Worm (Caenorhabditis elegans): Measurements from ENCODE around the gene mnk-1.

Gene mnk-1

ce11 chrII:10558962-10559415 lies 4.1 kb upstream of the mnk-1 start (continued):
- TF ChIP-seq ets-5 (GFP tag; IDR thresholded peaks at IDR 0.05), result no peak
- TF ChIP-seq lin-39 (tag; optimal IDR thresholded peaks at IDR 0.05), result peak; percentile 64
- no peak for TF ChIP-seq C34B4.2 (tag; optimal IDR thresholded peaks at IDR 0.05)
- TF ChIP-seq lir-3 (tag; optimal IDR thresholded peaks at IDR 0.05; ENCODE audit: poor library complexity), result peak; percentile 78
- TF ChIP-seq mdl-1 (tag; optimal IDR thresholded peaks at IDR 0.05), result peak in 1 of 2 experiments; percentile 97
- peak; percentile 87 for TF ChIP-seq nhr-19 (GFP tag; conservative IDR thresholded peaks at IDR 0.05)
- TF ChIP-seq jun-1 (tag; optimal IDR thresholded peaks at IDR 0.05), result peak; percentile 43
- TF ChIP-seq aly-2 (tag; optimal IDR thresholded peaks at IDR 0.05), result no peak
- peak; percentile 97 for TF ChIP-seq lin-14 (GFP tag; optimal IDR thresholded peaks at IDR 0.05)
- peak; percentile 78 for TF ChIP-seq C16A3.4 (tag; optimal IDR thresholded peaks at IDR 0.05)
- peak in 2 of 6 experiments; percentile 45 to 52 for TF ChIP-seq elt-3 (tag; optimal IDR thresholded peaks at IDR 0.05)
- peak; percentile 87 for TF ChIP-seq aha-1 (tag; optimal IDR thresholded peaks at IDR 0.05)
- peak; percentile 70 for TF ChIP-seq dsc-1 (tag; optimal IDR thresholded peaks at IDR 0.05)
- no peak for TF ChIP-seq ces-1 (GFP tag; optimal IDR thresholded peaks at IDR 0.05)
- TF ChIP-seq blmp-1 (tag; optimal IDR thresholded peaks at IDR 0.05), result peak; percentile 77
- TF ChIP-seq ama-1 (optimal IDR thresholded peaks at IDR 0.05), result peak; percentile 58
- TF ChIP-seq elt-2 (tag; optimal IDR thresholded peaks at IDR 0.05), result peak; percentile 25
- no peak for TF ChIP-seq fkh-4 (tag; optimal IDR thresholded peaks at IDR 0.05; ENCODE audit: borderline replicate concordance)
- no peak for TF ChIP-seq mef-2 (tag; optimal IDR thresholded peaks at IDR 0.05)
- TF ChIP-seq efl-1 (optimal IDR thresholded peaks at IDR 0.05), result peak; percentile 44 to 58
- peak; percentile 57 to 95 for TF ChIP-seq efl-1 (GFP tag; optimal IDR thresholded peaks at IDR 0.05 in 1 of 2)
- no peak for TF ChIP-seq nhr-77 (tag; optimal IDR thresholded peaks at IDR 0.05)
- TF ChIP-seq efl-3 (GFP tag; optimal IDR thresholded peaks at IDR 0.05), result peak; percentile 69
- TF ChIP-seq pag-3 (tag; optimal IDR thresholded peaks at IDR 0.05; ENCODE audit: borderline replicate concordance, insufficient read depth), result no peak
- TF ChIP-seq ceh-8 (GFP tag; optimal IDR thresholded peaks at IDR 0.05), result no peak
- peak; percentile 31 for TF ChIP-seq unc-130 (tag; optimal IDR thresholded peaks at IDR 0.05)
- TF ChIP-seq unc-62 (GFP tag; optimal IDR thresholded peaks at IDR 0.05), result no peak
- TF ChIP-seq nhr-90 (tag; optimal IDR thresholded peaks at IDR 0.05; ENCODE audit: poor library complexity), result peak; percentile 79
- TF ChIP-seq irx-1 (tag; optimal IDR thresholded peaks at IDR 0.05), result peak; percentile 78
- peak; percentile 45 for TF ChIP-seq grh-1 (GFP tag; IDR thresholded peaks at IDR 0.05)
- peak; percentile 51 for TF ChIP-seq sup-37 (GFP tag; optimal IDR thresholded peaks at IDR 0.05)

ce11 chrII:10558345-10558744 lies 3.5 kb upstream of the mnk-1 start:
- TF ChIP-seq nhr-19 (GFP tag; conservative IDR thresholded peaks at IDR 0.05), result peak; percentile 34; the same call in 1 of the 2 replicates
- peak; percentile 45 for TF ChIP-seq lir-3 (tag; optimal IDR thresholded peaks at IDR 0.05; ENCODE audit: poor library complexity)
- TF ChIP-seq nhr-77 (tag; optimal IDR thresholded peaks at IDR 0.05), result no peak
- no peak for TF ChIP-seq ets-5 (GFP tag; IDR thresholded peaks at IDR 0.05)
- TF ChIP-seq mep-1 (tag; optimal IDR thresholded peaks at IDR 0.05), result peak; percentile 18
- peak; percentile 1 for TF ChIP-seq nhr-11 (tag; optimal IDR thresholded peaks at IDR 0.05)
- no peak for TF ChIP-seq egl-13 (tag; optimal IDR thresholded peaks at IDR 0.05)
- no peak for TF ChIP-seq snpc-4 (tag; optimal IDR thresholded peaks at IDR 0.05)
- peak; percentile 37 for TF ChIP-seq nhr-71 (tag; optimal IDR thresholded peaks at IDR 0.05)
- no peak for TF ChIP-seq nhr-28 (tag; optimal IDR thresholded peaks at IDR 0.05)
- TF ChIP-seq grh-1 (GFP tag; IDR thresholded peaks at IDR 0.05), result no peak
- TF ChIP-seq snu-23 (GFP tag; optimal IDR thresholded peaks at IDR 0.05), result no peak
- peak; percentile 41 to 43 for TF ChIP-seq lsy-2 (tag; optimal IDR thresholded peaks at IDR 0.05)
- peak in 1 of 2 experiments; percentile 3 for TF ChIP-seq efl-1 (optimal IDR thresholded peaks at IDR 0.05)
- peak in 1 of 2 experiments; percentile 89 for TF ChIP-seq efl-1 (GFP tag; optimal IDR thresholded peaks at IDR 0.05 in 1 of 2)
- TF ChIP-seq tbx-2 (tag; optimal IDR thresholded peaks at IDR 0.05), result no peak
- TF ChIP-seq nhr-47 (tag; optimal IDR thresholded peaks at IDR 0.05), result no peak
- TF ChIP-seq mab-9 (GFP tag; IDR thresholded peaks at IDR 0.05), result no peak
- no peak for TF ChIP-seq aly-2 (tag; optimal IDR thresholded peaks at IDR 0.05)
- no peak for TF ChIP-seq pqm-1 (tag; optimal IDR thresholded peaks at IDR 0.05)
- TF ChIP-seq fkh-10 (GFP tag; optimal IDR thresholded peaks at IDR 0.05), result no peak
- peak; percentile 85 for TF ChIP-seq rnt-1 (tag; optimal IDR thresholded peaks at IDR 0.05)
- peak in 1 of 3 experiments; percentile 2 for TF ChIP-seq dpl-1 (GFP tag; optimal IDR thresholded peaks at IDR 0.05)
- TF ChIP-seq unc-130 (tag; optimal IDR thresholded peaks at IDR 0.05), result peak; percentile 65
- TF ChIP-seq lin-14 (GFP tag; optimal IDR thresholded peaks at IDR 0.05), result peak; percentile 61
- peak; percentile 14 for TF ChIP-seq ztf-4 (tag; optimal IDR thresholded peaks at IDR 0.05)
- no peak for TF ChIP-seq hpl-2 (GFP tag; optimal IDR thresholded peaks at IDR 0.05)
- TF ChIP-seq mdl-1 (tag; optimal IDR thresholded peaks at IDR 0.05), result peak in 1 of 2 experiments; percentile 87
- no peak for TF ChIP-seq C34B4.2 (tag; optimal IDR thresholded peaks at IDR 0.05)
